Worm (Caenorhabditis elegans) whole organism, young adult: ENCODE data around the gene H08M01.1.

Experiments
- F55B11.4 ChIP-seq: sonication (generic microtip); optimal IDR thresholded peaks from 2 replicates; lab custom pipeline; 2016; ENCODE audit warnings: missing compliant biosample characterization, missing genetic modification characterization, borderline replicate concordance; ENCODE audit not compliant: insufficient read depth
- bed-1 ChIP-seq: fragments of 200-800 bp; sonication (Bioruptor generic); IDR thresholded peaks from 2 replicates; pipeline ENCODE4 v1.3.6; 2022; ENCODE audit warnings: missing genetic modification reagents, missing genetic modification characterization, missing compliant biosample characterization
- cebp-1 ChIP-seq, 2 experiments: fragments of 200-800 bp in 1 of 2; sonication (Bioruptor generic) in 1 of 2; sonication (generic microtip) in 1 of 2; IDR thresholded peaks in 1 of 2; optimal IDR thresholded peaks in 1 of 2; 2 replicates each; pipeline versions ENCODE4 v1.3.6 to Lab custom; 2017 to 2022; ENCODE audit warnings: missing compliant biosample characterization in 2 of 2, missing genetic modification characterization in 2 of 2, mild to moderate bottlenecking in 1 of 2, missing genetic modification reagents in 1 of 2, moderate library complexity in 1 of 2
- hmg-1.2 ChIP-seq: fragments of 200-800 bp; sonication (Bioruptor generic); IDR thresholded peaks from 2 replicates; pipeline ENCODE4 v1.3.6; 2022; ENCODE audit warnings: missing genetic modification reagents, missing genetic modification characterization, missing compliant biosample characterization
- lag-1 ChIP-seq: fragments of 200-800 bp; sonication (Bioruptor generic); IDR thresholded peaks from 2 replicates; pipeline ENCODE4 v1.3.6; 2022; ENCODE audit warnings: missing genetic modification reagents, missing genetic modification characterization, missing compliant biosample characterization
- pha-4 ChIP-seq: fragments of 150-350 bp; sonication (generic microtip); optimal IDR thresholded peaks from 2 replicates; lab custom pipeline; 2014; ENCODE audit warnings: missing biosample characterization, missing genetic modification reagents, missing genetic modification characterization
- rcor-1 ChIP-seq: fragments of 200-800 bp; sonication (Bioruptor generic); IDR thresholded peaks from 2 replicates; pipeline ENCODE4 v1.3.6; 2022; ENCODE audit warnings: missing genetic modification reagents, missing genetic modification characterization, missing compliant biosample characterization
- sdz-38 ChIP-seq: sonication (generic microtip); optimal IDR thresholded peaks from 2 replicates; lab custom pipeline; 2016; ENCODE audit warnings: missing genotype, missing genetic modification characterization, missing compliant biosample characterization
- tlf-1 ChIP-seq: fragments of 200-800 bp; sonication (Bioruptor generic); optimal IDR thresholded peaks from 2 replicates; lab custom pipeline; 2018; ENCODE audit warnings: mild to moderate bottlenecking, missing genetic modification characterization, missing compliant biosample characterization

DNA sequence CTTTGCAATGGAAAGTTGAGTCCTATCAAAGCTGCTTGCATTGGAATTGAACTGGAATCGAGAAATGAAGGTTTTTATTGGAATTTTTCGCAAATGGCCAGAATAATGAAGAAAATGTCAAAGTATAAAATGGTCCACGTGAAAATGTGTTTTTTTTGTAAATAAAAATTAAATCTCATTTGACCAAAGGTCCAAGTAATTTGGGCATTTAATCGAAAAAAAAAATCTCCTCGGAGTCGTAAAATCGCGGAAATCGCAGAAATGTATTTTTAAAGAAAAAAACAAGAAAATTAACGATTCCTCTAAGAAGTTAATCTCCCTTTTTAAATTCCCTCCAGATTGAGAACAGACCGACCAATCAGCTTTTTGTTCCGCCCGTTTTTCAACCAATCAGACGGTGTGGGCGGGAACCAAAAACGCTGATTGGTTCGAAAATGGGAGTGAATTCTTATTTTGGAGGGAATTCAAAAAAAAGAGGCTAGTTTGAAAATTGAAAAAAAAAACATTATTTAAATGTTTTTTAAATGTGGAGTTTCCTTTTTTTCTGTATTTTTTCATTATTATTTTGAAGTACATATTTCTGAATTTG is 40.5 kb upstream of the H08M01.1 start, which contains the start of gene prdh-1:
- TF ChIP-seq bed-1 (GFP tag; lab: Robert Waterston, UW) = no peak
- TF ChIP-seq pha-4 = no peak
- TF ChIP-seq lag-1 (GFP tag; lab: Robert Waterston, UW) = no peak
- TF ChIP-seq tlf-1 (GFP tag; lab: Kevin White, UChicago) = no peak
- TF ChIP-seq hmg-1.2 (GFP tag; lab: Robert Waterston, UW) = no peak
- TF ChIP-seq F55B11.4 (tag; lab: Kevin White, UChicago) = no peak
- no peak for TF ChIP-seq rcor-1
- no peak for TF ChIP-seq sdz-38 (tag; lab: Kevin White, UChicago)
- TF ChIP-seq cebp-1 (GFP tag; IDR thresholded peaks at IDR 0.05; lab: Robert Waterston, UW) = no peak
- TF ChIP-seq cebp-1 (tag; optimal IDR thresholded peaks at IDR 0.05; lab: Kevin White, UChicago) = no peak
